Worm (Caenorhabditis elegans): Measurements from ENCODE around the gene F43C11.6.

DNA sequence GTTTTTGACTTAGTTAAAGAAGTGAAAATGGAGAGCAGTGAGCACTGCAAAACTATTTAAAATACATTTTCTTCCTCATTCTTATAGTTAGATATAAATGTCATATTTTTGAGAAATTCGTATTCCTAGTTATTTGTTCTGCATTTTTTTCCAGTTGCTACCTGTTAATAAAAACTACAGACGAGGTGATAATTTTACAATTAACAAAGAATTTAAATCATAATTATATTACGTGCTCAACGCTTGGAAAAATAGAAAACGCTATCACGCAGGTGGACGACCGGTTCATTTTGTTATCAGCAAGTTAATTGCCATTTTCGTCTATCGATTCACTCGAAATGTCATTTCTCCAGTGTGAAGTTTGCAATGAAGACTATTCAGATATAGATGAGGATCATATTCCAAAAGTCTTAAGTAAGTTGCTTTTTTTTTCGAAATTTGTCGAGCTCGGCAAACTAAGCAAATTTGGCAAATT lies 24.3 kb upstream of the F43C11.6 start, which contains the start of the genes ZK1240.5 and ZK1240.9:
- TF ChIP-seq zip-2 (tag; optimal IDR thresholded peaks at IDR 0.05) (no peak), ceh-28 (tag; optimal IDR thresholded peaks at IDR 0.05) (no peak), lir-3 (tag; optimal IDR thresholded peaks at IDR 0.05) (no peak), unc-130 (GFP tag; optimal IDR thresholded peaks at IDR 0.05) (no peak)

All from whole organism, L4 larva.